Fruit fly (Drosophila melanogaster): ENCODE data around the gene CG14022.

dm6 chr2L:5376442-5376841 lies 47.8 kb upstream of the CG14022 start:
- TF ChIP-seq psq (optimal IDR thresholded peaks at IDR 0.05), result no peak
- no peak for TF ChIP-seq pan (optimal IDR thresholded peaks at IDR 0.05)

Measured in whole organism.